Worm (Caenorhabditis elegans): ENCODE results near the gene B0198.3.

ce11 chrX:12006470-12006869 lies 50.4 kb downstream of the B0198.3 start:
- TF ChIP-seq madf-2 (tag; optimal IDR thresholded peaks at IDR 0.05) (no peak), pha-4 (tag; optimal IDR thresholded peaks at IDR 0.05) (no peak), hlh-30 (tag; optimal IDR thresholded peaks at IDR 0.05; ENCODE audit: insufficient read depth) (no peak), sdc-2 (tag; optimal IDR thresholded peaks at IDR 0.05) (no peak), ama-1 (optimal IDR thresholded peaks at IDR 0.05) (no peak), ceh-48 (tag; optimal IDR thresholded peaks at IDR 0.05) (no peak), nhr-11 (tag; optimal IDR thresholded peaks at IDR 0.05) (no peak), ref-2 (tag; optimal IDR thresholded peaks at IDR 0.05) (no peak), odd-2 (tag; optimal IDR thresholded peaks at IDR 0.05) (no peak), F13H6.1 (tag; optimal IDR thresholded peaks at IDR 0.05) (no peak), nfya-1 (tag; optimal IDR thresholded peaks at IDR 0.05) (no peak), K09A11.1 (tag; optimal IDR thresholded peaks at IDR 0.05; ENCODE audit: insufficient read depth) (no peak)
